Fruit fly (Drosophila melanogaster) whole organism, embryonic: ENCODE measurements around the gene y.
A peak's percentile ranks its signal among the peaks of the same experiment; 100 is the strongest.

Source experiments
- Abd-B ChIP-seq: fragments of 200-800 bp; sonication (Bioruptor generic); optimal IDR thresholded peaks from 2 replicates; lab custom pipeline; 2018; ENCODE audit warnings: missing biosample characterization, mild to moderate bottlenecking, missing genetic modification characterization, moderate library complexity
- Atf-2 ChIP-seq: fragments of 200-800 bp; sonication (Bioruptor generic); optimal IDR thresholded peaks from 2 replicates; lab custom pipeline; 2016; ENCODE audit warnings: missing biosample characterization, missing genetic modification characterization
- Blimp-1 ChIP-seq: fragments of 200-800 bp; sonication (Bioruptor generic); optimal IDR thresholded peaks from 3 replicates; lab custom pipeline; 2018; ENCODE audit warnings: missing biosample characterization, missing genetic modification characterization, mild to moderate bottlenecking, moderate library complexity, missing genetic modification reagents
- CG1024 ChIP-seq: fragments of 200-800 bp; sonication (Bioruptor generic); IDR thresholded peaks from 2 replicates; pipeline ENCODE4 v1.3.6; 2022; ENCODE audit warnings: missing biosample characterization, missing genetic modification characterization
- CG10267 ChIP-seq: fragments of 200-800 bp; sonication (Bioruptor generic); optimal IDR thresholded peaks from 2 replicates; lab custom pipeline; 2018; ENCODE audit warnings: missing biosample characterization, mild to moderate bottlenecking, missing genetic modification characterization, moderate library complexity
- CG11247 ChIP-seq: fragments of 200-800 bp; sonication (Bioruptor generic); IDR thresholded peaks from 2 replicates; pipeline ENCODE4 v1.3.6; 2022; ENCODE audit warnings: missing biosample characterization, missing genetic modification characterization
- CG11504 ChIP-seq: fragments of 200-800 bp; sonication (Bioruptor generic); optimal IDR thresholded peaks from 3 replicates; lab custom pipeline; 2019; ENCODE audit warnings: missing biosample characterization, mild to moderate bottlenecking, missing genetic modification characterization, moderate library complexity
- CG11696 ChIP-seq: fragments of 200-800 bp; sonication (Bioruptor generic); IDR thresholded peaks from 2 replicates; pipeline ENCODE4 v1.3.6; 2022; ENCODE audit warnings: missing biosample characterization, missing genetic modification characterization
- CG12219 ChIP-seq: fragments of 200-800 bp; sonication (Bioruptor generic); optimal IDR thresholded peaks from 3 replicates; lab custom pipeline; 2018; ENCODE audit warnings: missing biosample characterization, mild to moderate bottlenecking, missing genetic modification characterization
- CG12942 ChIP-seq: fragments of 200-800 bp; sonication (Bioruptor generic); optimal IDR thresholded peaks from 3 replicates; lab custom pipeline; 2016; ENCODE audit warnings: missing biosample characterization, missing genetic modification characterization
- CG15011 ChIP-seq: fragments of 200-800 bp; sonication (Bioruptor generic); optimal IDR thresholded peaks from 3 replicates; lab custom pipeline; 2018; ENCODE audit warnings: missing biosample characterization, mild to moderate bottlenecking, missing genetic modification characterization
- CG16813 ChIP-seq: fragments of 200-800 bp; sonication (Bioruptor generic); IDR thresholded peaks from 3 replicates; pipeline ENCODE4 v1.3.6; 2022; ENCODE audit warnings: missing biosample characterization, missing genetic modification characterization; ENCODE audit not compliant: partially characterized antibody
- CG17361 ChIP-seq: fragments of 200-800 bp; sonication (Bioruptor generic); IDR thresholded peaks from 3 replicates; pipeline ENCODE4 v1.3.6; 2022; ENCODE audit warnings: missing biosample characterization, missing genetic modification characterization
- CG2116 ChIP-seq: fragments of 200-800 bp; sonication (Bioruptor generic); optimal IDR thresholded peaks from 3 replicates; lab custom pipeline; 2018; ENCODE audit warnings: missing biosample characterization, mild to moderate bottlenecking, missing genetic modification characterization
- CG2889 ChIP-seq: fragments of 200-800 bp; sonication (Bioruptor generic); IDR thresholded peaks from 3 replicates; pipeline ENCODE4 v1.3.6; 2022; ENCODE audit warnings: missing biosample characterization, missing genetic modification characterization
- CG33557 ChIP-seq: fragments of 200-800 bp; sonication (Bioruptor generic); optimal IDR thresholded peaks from 2 replicates; lab custom pipeline; 2019; ENCODE audit warnings: missing biosample characterization, mild to moderate bottlenecking, missing genetic modification characterization, moderate library complexity
- CG3847 ChIP-seq: fragments of 200-800 bp; sonication (Bioruptor generic); IDR thresholded peaks from 2 replicates; pipeline ENCODE4 v1.3.6; 2022; ENCODE audit warnings: missing biosample characterization, missing genetic modification characterization
- CG4424 ChIP-seq: fragments of 200-800 bp; sonication (Bioruptor generic); optimal IDR thresholded peaks from 3 replicates; lab custom pipeline; 2016; ENCODE audit warnings: missing biosample characterization, missing genetic modification characterization
- CG6254 ChIP-seq: fragments of 200-800 bp; sonication (Bioruptor generic); optimal IDR thresholded peaks from 3 replicates; lab custom pipeline; 2017; ENCODE audit warnings: mild to moderate bottlenecking, missing biosample characterization, missing genetic modification reagents, missing genetic modification characterization
- CG7786 ChIP-seq: fragments of 200-800 bp; sonication (Bioruptor generic); optimal IDR thresholded peaks from 2 replicates; lab custom pipeline; 2016; ENCODE audit warnings: missing biosample characterization, missing genetic modification characterization
- CG7839 ChIP-seq: fragments of 200-800 bp; sonication (Bioruptor generic); optimal IDR thresholded peaks from 3 replicates; lab custom pipeline; 2018; ENCODE audit warnings: missing biosample characterization, mild to moderate bottlenecking, missing genetic modification characterization, moderate library complexity
- CG9609 ChIP-seq: fragments of 200-800 bp; sonication (Bioruptor generic); optimal IDR thresholded peaks from 3 replicates; lab custom pipeline; 2016; ENCODE audit warnings: missing biosample characterization, missing genetic modification characterization
- Dll ChIP-seq: fragments of 200-800 bp; sonication (Bioruptor generic); IDR thresholded peaks from 4 replicates; pipeline ENCODE4 v1.3.6; 2022; ENCODE audit warnings: missing biosample characterization, missing genetic modification characterization; ENCODE audit not compliant: partially characterized antibody
- Doc3 ChIP-seq: fragments of 200-800 bp; sonication (Bioruptor generic); IDR thresholded peaks from 3 replicates; pipeline ENCODE4 v1.3.6; 2022; ENCODE audit warnings: missing biosample characterization, missing genetic modification characterization; ENCODE audit not compliant: partially characterized antibody
- E2f2 ChIP-seq: fragments of 200-800 bp; sonication (Bioruptor generic); IDR thresholded peaks from 2 replicates; pipeline ENCODE4 v1.3.6; 2022; ENCODE audit warnings: missing biosample characterization, missing genetic modification characterization
- Fer1 ChIP-seq: fragments of 200-800 bp; sonication (Bioruptor generic); optimal IDR thresholded peaks from 2 replicates; lab custom pipeline; 2017; ENCODE audit warnings: missing biosample characterization, mild to moderate bottlenecking, missing genetic modification characterization
- GATAe ChIP-seq: fragments of 200-800 bp; sonication (Bioruptor generic); conservative IDR thresholded peaks from 2 replicates; pipeline ENCODE4 v1.3.6; 2022; ENCODE audit warnings: missing biosample characterization, missing genetic modification characterization
- Lhr ChIP-seq: fragments of 200-800 bp; sonication (Bioruptor generic); optimal IDR thresholded peaks from 3 replicates; lab custom pipeline; 2017; ENCODE audit warnings: mild to moderate bottlenecking, missing biosample characterization, missing genetic modification reagents, missing genetic modification characterization
- Med ChIP-seq: fragments of 200-800 bp; sonication (Bioruptor generic); peaks from one replicate; lab custom pipeline; 2016; ENCODE audit warnings: missing biosample characterization, missing genetic modification characterization, mild to moderate bottlenecking, inconsistent platforms, moderate library complexity
- Six4 ChIP-seq: fragments of 200-800 bp; sonication (Bioruptor generic); optimal IDR thresholded peaks from 2 replicates; lab custom pipeline; 2016; ENCODE audit warnings: missing biosample characterization, missing genetic modification characterization
- Stat92E ChIP-seq, 3 experiments: fragments of >200 bp in 2 of 3; fragments of 200-800 bp in 1 of 3; sonication (Bioruptor generic) in 1 of 3; optimal IDR thresholded peaks; 2 replicates each; lab custom pipeline; 2017 to 2019; ENCODE audit warnings: missing biosample characterization in 3 of 3, missing genetic modification characterization in 3 of 3, mild to moderate bottlenecking in 1 of 3, moderate library complexity in 1 of 3
- amos ChIP-seq: fragments of 200-800 bp; sonication (Bioruptor generic); IDR thresholded peaks from 2 replicates; pipeline ENCODE4 v1.3.6; 2022; ENCODE audit warnings: missing biosample characterization, missing genetic modification characterization; ENCODE audit not compliant: partially characterized antibody
- btn ChIP-seq: fragments of 200-800 bp; sonication (Bioruptor generic); optimal IDR thresholded peaks from 2 replicates; lab custom pipeline; 2016; ENCODE audit warnings: missing biosample characterization, missing genetic modification characterization
- cato ChIP-seq: fragments of 200-800 bp; sonication (Bioruptor generic); optimal IDR thresholded peaks from 2 replicates; lab custom pipeline; 2016; ENCODE audit warnings: missing biosample characterization, missing genetic modification characterization, borderline replicate concordance
- chinmo ChIP-seq: fragments of 200-800 bp; sonication (Bioruptor generic); IDR thresholded peaks from 4 replicates; pipeline ENCODE4 v1.3.6; 2022; ENCODE audit warnings: missing biosample characterization, missing genetic modification characterization; ENCODE audit not compliant: partially characterized antibody
- croc ChIP-seq: fragments of 200-800 bp; sonication (Bioruptor generic); conservative IDR thresholded peaks from 3 replicates; pipeline ENCODE4 v1.3.6; 2022; ENCODE audit warnings: missing biosample characterization, missing genetic modification characterization
- crol ChIP-seq: fragments of 200-800 bp; sonication (Bioruptor generic); IDR thresholded peaks from 2 replicates; pipeline ENCODE4 v1.3.6; 2022; ENCODE audit warnings: missing biosample characterization, missing genetic modification characterization
- disco-r ChIP-seq: fragments of 200-800 bp; sonication (Bioruptor generic); optimal IDR thresholded peaks from 2 replicates; lab custom pipeline; 2016; ENCODE audit warnings: missing biosample characterization, missing genetic modification characterization
- en ChIP-seq: fragments of 200-800 bp; sonication (Bioruptor generic); optimal IDR thresholded peaks from 2 replicates; lab custom pipeline; 2016; ENCODE audit warnings: missing biosample characterization, missing genetic modification characterization
- fd96Cb ChIP-seq: fragments of 200-800 bp; sonication (Bioruptor generic); optimal IDR thresholded peaks from 2 replicates; lab custom pipeline; 2018; ENCODE audit warnings: missing biosample characterization, mild to moderate bottlenecking, missing genetic modification characterization, moderate library complexity
- lmd ChIP-seq: fragments of 200-800 bp; sonication (Bioruptor generic); IDR thresholded peaks from 2 replicates; pipeline ENCODE4 v1.3.6; 2022; ENCODE audit warnings: missing biosample characterization, missing genetic modification characterization
- mld ChIP-seq: fragments of 200-800 bp; sonication (Bioruptor generic); IDR thresholded peaks from 3 replicates; pipeline ENCODE4 v1.3.6; 2022; ENCODE audit warnings: missing biosample characterization, missing genetic modification characterization; ENCODE audit not compliant: partially characterized antibody
- nerfin-1 ChIP-seq: fragments of 200-800 bp; sonication (Bioruptor generic); optimal IDR thresholded peaks from 3 replicates; lab custom pipeline; 2019; ENCODE audit warnings: missing biosample characterization, mild to moderate bottlenecking, missing genetic modification characterization, moderate library complexity
- psq ChIP-seq: fragments of 200-800 bp; sonication (Bioruptor generic); optimal IDR thresholded peaks from 2 replicates; lab custom pipeline; 2017; ENCODE audit warnings: missing biosample characterization, missing genetic modification characterization
- schlank ChIP-seq: fragments of 200-800 bp; sonication (Bioruptor generic); optimal IDR thresholded peaks from 2 replicates; lab custom pipeline; 2018; ENCODE audit warnings: missing biosample characterization, mild to moderate bottlenecking, missing genetic modification characterization
- sens-2 ChIP-seq: fragments of 200-800 bp; sonication (Bioruptor generic); IDR thresholded peaks from 2 replicates; pipeline ENCODE4 v1.3.6; 2022; ENCODE audit warnings: missing biosample characterization, missing genetic modification characterization
- slou ChIP-seq: fragments of 200-800 bp; sonication (Bioruptor generic); optimal IDR thresholded peaks from 3 replicates; lab custom pipeline; 2016; ENCODE audit warnings: missing biosample characterization, missing genetic modification characterization
- zen ChIP-seq: fragments of 200-800 bp; sonication (Bioruptor generic); optimal IDR thresholded peaks from 3 replicates; lab custom pipeline; 2018; ENCODE audit warnings: missing biosample characterization, mild to moderate bottlenecking, missing genetic modification characterization, moderate library complexity

The y gene

DNA sequence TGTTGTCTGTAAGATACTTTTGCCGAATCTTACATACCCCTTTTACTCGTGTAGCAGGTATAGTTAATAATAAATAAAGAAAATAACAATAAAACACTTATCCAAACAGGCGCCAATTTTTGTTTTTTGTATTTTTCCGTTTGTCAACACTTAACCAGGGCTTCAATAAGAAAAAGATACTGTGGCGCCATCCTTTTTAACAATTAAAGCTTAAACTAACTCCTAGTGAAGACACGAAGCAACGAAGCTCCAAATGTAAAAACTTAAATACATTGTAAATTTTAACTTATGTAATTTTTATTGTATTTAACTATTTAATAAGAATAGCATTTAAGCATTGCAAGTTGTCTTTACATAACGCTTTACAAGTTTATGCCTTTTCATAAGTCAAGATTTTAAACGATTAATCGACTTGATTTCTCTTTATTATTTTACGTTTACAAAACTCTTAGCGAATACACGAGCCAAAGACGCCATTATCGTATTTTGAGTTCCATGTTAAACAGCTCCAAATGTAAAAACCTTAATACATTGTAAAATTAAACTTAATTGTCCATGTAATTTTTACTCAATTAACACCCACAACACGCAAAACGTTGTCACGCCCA is 19.5 kb upstream of the y start (continued):
- TF ChIP-seq E2f2 (GFP tag; lab: Robert Waterston, UW): peak; percentile 85
- TF ChIP-seq CG10267 (tag; lab: Kevin White, UChicago): peak; percentile 65
- peak; percentile 64 for TF ChIP-seq Med (GFP tag; lab: Kevin White, UChicago)
- TF ChIP-seq CG2889 (GFP tag; lab: Robert Waterston, UW): no peak
- peak; percentile 15; the same call in 1 of the 2 replicates for TF ChIP-seq amos
- peak; percentile 36; the same call in 1 of the 3 replicates for TF ChIP-seq CG17361 (GFP tag; lab: Robert Waterston, UW)
- peak; percentile 35 for TF ChIP-seq Lhr
- TF ChIP-seq slou (GFP tag; lab: Kevin White, UChicago): no peak
- no peak for TF ChIP-seq nerfin-1
- peak; percentile 17 for TF ChIP-seq CG11504 (tag; lab: Kevin White, UChicago)
- peak; percentile 0 for TF ChIP-seq Abd-B (GFP tag; lab: Kevin White, UChicago)
- peak; percentile 48; the same call in 1 of the 3 replicates for TF ChIP-seq CG16813 (GFP tag; lab: Robert Waterston, UW)

- peak; percentile 60 for TF ChIP-seq CG4424 (GFP tag; lab: Kevin White, UChicago)
- TF ChIP-seq Blimp-1 (GFP tag; lab: Kevin White, UChicago): peak; percentile 82
- no peak for TF ChIP-seq Dll (GFP tag; lab: Robert Waterston, UW)
- no peak for TF ChIP-seq sens-2 (GFP tag; lab: Robert Waterston, UW)
- no peak for TF ChIP-seq psq
- TF ChIP-seq CG9609 (GFP tag; lab: Kevin White, UChicago): no peak
- peak; percentile 3 for TF ChIP-seq CG12219 (GFP tag; lab: Kevin White, UChicago)
- TF ChIP-seq CG33557 (GFP tag; lab: Kevin White, UChicago): peak; percentile 63
- no peak for TF ChIP-seq CG1024 (GFP tag; lab: Robert Waterston, UW)
- no peak for TF ChIP-seq Doc3
- TF ChIP-seq Stat92E (GFP tag; optimal IDR thresholded peaks at IDR 0.05; lab: Kevin White, UChicago): no peak
- no peak for TF ChIP-seq mld (GFP tag; lab: Robert Waterston, UW)
- TF ChIP-seq Fer1 (GFP tag; lab: Kevin White, UChicago): peak; percentile 83
- peak; percentile 52 for TF ChIP-seq CG6254 (GFP tag; lab: Kevin White, UChicago)
- no peak for TF ChIP-seq schlank (tag; lab: Kevin White, UChicago)
- TF ChIP-seq CG15011 (GFP tag; lab: Kevin White, UChicago): no peak
- TF ChIP-seq Atf-2 (GFP tag; lab: Kevin White, UChicago): no peak
- peak; percentile 78 for TF ChIP-seq fd96Cb
- peak; percentile 64 for TF ChIP-seq lmd (GFP tag; lab: Robert Waterston, UW)
- TF ChIP-seq CG7839: peak; percentile 91
- peak; percentile 75 for TF ChIP-seq CG11696 (GFP tag; lab: Robert Waterston, UW)
- no peak for TF ChIP-seq btn (GFP tag; lab: Kevin White, UChicago)
- peak; percentile 26 for TF ChIP-seq zen (tag; lab: Kevin White, UChicago)
- peak; percentile 30 for TF ChIP-seq CG12942 (GFP tag; lab: Kevin White, UChicago)
- TF ChIP-seq croc: 0 out of 3 replicates have a peak, but pooled peaks have one; percentile 24
- no peak for TF ChIP-seq CG7786 (GFP tag; lab: Kevin White, UChicago)
- peak; percentile 7 for TF ChIP-seq CG2116 (GFP tag; lab: Kevin White, UChicago)
- TF ChIP-seq GATAe (GFP tag; lab: Robert Waterston, UW): no peak
- no peak for TF ChIP-seq crol (GFP tag; lab: Robert Waterston, UW)
- TF ChIP-seq disco-r (GFP tag; lab: Kevin White, UChicago): no peak
- TF ChIP-seq Lhr: no peak
- no peak for TF ChIP-seq en (GFP tag; lab: Kevin White, UChicago)
- TF ChIP-seq Six4 (GFP tag; lab: Kevin White, UChicago): peak; percentile 52
- TF ChIP-seq CG3847 (GFP tag; lab: Robert Waterston, UW): peak; percentile 43; the same call in 1 of the 2 replicates
- no peak for TF ChIP-seq cato (GFP tag; lab: Kevin White, UChicago)
- TF ChIP-seq chinmo: no peak
- no peak for TF ChIP-seq CG11247 (GFP tag; lab: Robert Waterston, UW)
These were observed 18.2 kb upstream of the y start for dm6 chrX:338123-338527.
